Fruit fly (Drosophila melanogaster) whole organism, wandering third instar larva: ENCODE measurements around the gene CG11902.
A peak's percentile ranks its signal among the peaks of the same experiment; 100 is the strongest.

Source experiments
- Abd-B ChIP-seq: fragments of >200 bp; optimal IDR thresholded peaks from 2 replicates; lab custom pipeline; 2017; ENCODE audit warnings: missing biosample characterization, missing genetic modification characterization
- CG32264 ChIP-seq: fragments of 200-800 bp; sonication (Bioruptor generic); optimal IDR thresholded peaks from 2 replicates; lab custom pipeline; 2016; ENCODE audit warnings: missing biosample characterization, missing genetic modification characterization
- CG9705 ChIP-seq: fragments of 200-800 bp; sonication (Bioruptor generic); optimal IDR thresholded peaks from 2 replicates; lab custom pipeline; 2018; ENCODE audit warnings: missing biosample characterization, mild to moderate bottlenecking, missing genetic modification characterization
- CrebA ChIP-seq: fragments of 200-800 bp; sonication (Bioruptor generic); optimal IDR thresholded peaks from 2 replicates; lab custom pipeline; 2016; ENCODE audit warnings: missing biosample characterization, mild to moderate bottlenecking, missing genetic modification characterization, borderline replicate concordance
- Dfd ChIP-seq: fragments of >200 bp; optimal IDR thresholded peaks from 2 replicates; lab custom pipeline; 2017; ENCODE audit warnings: missing biosample characterization, missing genetic modification characterization
- Dif ChIP-seq: fragments of 200-275, 200-300 bp; sonication (Bioruptor generic); optimal IDR thresholded peaks from 2 replicates; lab custom pipeline; 2018; ENCODE audit warnings: missing biosample characterization, missing genetic modification characterization; ENCODE audit not compliant: partially characterized antibody
- GATAd ChIP-seq: sonication (Bioruptor generic); optimal IDR thresholded peaks from 2 replicates; lab custom pipeline; 2016; ENCODE audit warnings: missing biosample characterization, missing genetic modification characterization
- HLH106 ChIP-seq: fragments of 200-800 bp; optimal IDR thresholded peaks from 3 replicates; lab custom pipeline; 2019; ENCODE audit warnings: missing biosample characterization, mild to moderate bottlenecking, missing genetic modification characterization, moderate library complexity
- Hr78 ChIP-seq: fragments of >200 bp; optimal IDR thresholded peaks from 2 replicates; lab custom pipeline; 2017; ENCODE audit warnings: missing biosample characterization, missing genetic modification characterization
- Hr83 ChIP-seq: fragments of 200-300 bp; sonication (Bioruptor generic); optimal IDR thresholded peaks from 2 replicates; lab custom pipeline; 2016; ENCODE audit warnings: missing biosample characterization, mild to moderate bottlenecking, missing genetic modification characterization, moderate library complexity; ENCODE audit not compliant: poor library complexity, severe bottlenecking
- Mio ChIP-seq: sonication (Bioruptor generic); optimal IDR thresholded peaks from 2 replicates; lab custom pipeline; 2016; ENCODE audit warnings: missing biosample characterization, missing genetic modification characterization
- Myc ChIP-seq: fragments of >200 bp; optimal IDR thresholded peaks from 2 replicates; lab custom pipeline; 2017
- N ChIP-seq: fragments of >200 bp; optimal IDR thresholded peaks from 2 replicates; lab custom pipeline; 2018; ENCODE audit warnings: missing biosample characterization, missing external identifiers, missing genetic modification characterization
- OdsH ChIP-seq: fragments of 200-800 bp; sonication (Bioruptor generic); optimal IDR thresholded peaks from 2 replicates; lab custom pipeline; 2016; ENCODE audit warnings: missing biosample characterization, mild to moderate bottlenecking, missing genetic modification characterization
- Rel ChIP-seq, 2 experiments: fragments of 200-800 bp; sonication (Bioruptor generic) in 1 of 2; optimal IDR thresholded peaks; 2 replicates in 1 of 2; 3 replicates in 1 of 2; lab custom pipeline; 2016 to 2019; ENCODE audit warnings: mild to moderate bottlenecking in 2 of 2, missing biosample characterization in 2 of 2, missing genetic modification characterization in 2 of 2, moderate library complexity in 1 of 2
- Sp1 ChIP-seq: fragments of 200-800 bp; sonication (Bioruptor generic); optimal IDR thresholded peaks from 3 replicates; lab custom pipeline; 2019; ENCODE audit warnings: missing biosample characterization, mild to moderate bottlenecking, missing genetic modification characterization, moderate library complexity
- Vsx2 ChIP-seq: fragments of 200-300, 225-300 bp; sonication (Bioruptor generic); optimal IDR thresholded peaks from 2 replicates; lab custom pipeline; 2018; ENCODE audit warnings: missing biosample characterization, missing genetic modification characterization; ENCODE audit not compliant: partially characterized antibody
- br ChIP-seq: fragments of 200-800 bp; sonication (Bioruptor generic); optimal IDR thresholded peaks from 2 replicates; lab custom pipeline; 2016; ENCODE audit warnings: missing biosample characterization, missing genetic modification characterization
- brk ChIP-seq: fragments of 200-800 bp; sonication (Bioruptor generic); optimal IDR thresholded peaks from 2 replicates; lab custom pipeline; 2016; ENCODE audit warnings: missing biosample characterization, mild to moderate bottlenecking, missing genetic modification characterization
- dl ChIP-seq, 2 experiments: fragments of 175-275, 200-275 bp in 1 of 2; fragments of 200-275 bp in 1 of 2; sonication (Bioruptor generic); optimal IDR thresholded peaks; lab custom pipeline; 2018; ENCODE audit warnings: mild to moderate bottlenecking in 2 of 2, missing biosample characterization in 2 of 2, missing genetic modification characterization in 2 of 2, moderate library complexity in 2 of 2; ENCODE audit not compliant: partially characterized antibody in 2 of 2, insufficient read depth in 1 of 2
- dmrt93B ChIP-seq: fragments of 200-800 bp; sonication (Bioruptor generic); optimal IDR thresholded peaks from 2 replicates; lab custom pipeline; 2018; ENCODE audit warnings: missing biosample characterization, mild to moderate bottlenecking, missing genetic modification characterization
- dsf ChIP-seq: sonication (Bioruptor generic); optimal IDR thresholded peaks from 2 replicates; lab custom pipeline; 2016; ENCODE audit warnings: missing biosample characterization, missing genetic modification characterization, borderline replicate concordance
- foxo ChIP-seq, 2 experiments: fragments of 200-800 bp; sonication (Bioruptor generic); optimal IDR thresholded peaks; 2 replicates in 1 of 2; 3 replicates in 1 of 2; lab custom pipeline; 2016 to 2017; ENCODE audit warnings: missing biosample characterization in 2 of 2, missing genetic modification characterization in 2 of 2
- fru ChIP-seq: fragments of 200-800 bp; sonication (Bioruptor generic); optimal IDR thresholded peaks from 3 replicates; lab custom pipeline; 2016; ENCODE audit warnings: missing biosample characterization, mild to moderate bottlenecking, missing genetic modification characterization
- jim ChIP-seq: fragments of 175-275, 200-325 bp; sonication (Bioruptor generic); optimal IDR thresholded peaks from 2 replicates; lab custom pipeline; 2016; ENCODE audit warnings: missing biosample characterization, mild to moderate bottlenecking, missing genetic modification characterization
- pan ChIP-seq: fragments of >200 bp; optimal IDR thresholded peaks from 2 replicates; lab custom pipeline; 2017
- psq ChIP-seq: fragments of 200-800 bp; sonication (Bioruptor generic); optimal IDR thresholded peaks from 3 replicates; lab custom pipeline; 2017; ENCODE audit warnings: missing biosample characterization, mild to moderate bottlenecking, missing genetic modification characterization, moderate library complexity
- rgr ChIP-seq: fragments of 200-800 bp; sonication (Bioruptor generic); optimal IDR thresholded peaks from 3 replicates; lab custom pipeline; 2016; ENCODE audit warnings: missing biosample characterization, mild to moderate bottlenecking, missing genetic modification characterization
- sv ChIP-seq: fragments of 200-800 bp; sonication (Bioruptor generic); optimal IDR thresholded peaks from 3 replicates; lab custom pipeline; 2016; ENCODE audit warnings: missing biosample characterization, missing genetic modification characterization
- woc ChIP-seq: sonication (Bioruptor generic); optimal IDR thresholded peaks from 2 replicates; lab custom pipeline; 2016; ENCODE audit warnings: missing biosample characterization, mild to moderate bottlenecking, missing genetic modification characterization

Gene CG11902

dm6 chr3R:25329079-25329478 lies 6.0 kb upstream of the CG11902 start, which contains the start of gene CHKov1:
TSS of gene CHKov1 (minus strand) at chr3R:25329316.
- TF ChIP-seq rgr: peak; percentile 33
- peak; percentile 9 to 15 for TF ChIP-seq dl (GFP tag; optimal IDR thresholded peaks at IDR 0.05; lab: Kevin White, UChicago; ENCODE audit: insufficient read depth in 1 of 2, partially characterized antibody in 2 of 2)
- TF ChIP-seq sv (GFP tag; lab: Kevin White, UChicago): no peak
- peak; percentile 14 for TF ChIP-seq Vsx2 (GFP tag; lab: Kevin White, UChicago)
- no peak for TF ChIP-seq N (GFP tag; lab: Kevin White, UChicago)
- TF ChIP-seq CG32264 (GFP tag; lab: Kevin White, UChicago): no peak
- peak; percentile 31 for TF ChIP-seq Rel (GFP tag; optimal IDR thresholded peaks at IDR 0.05; lab: Kevin White, UChicago)
- peak; percentile 84 for TF ChIP-seq Rel (tag; optimal IDR thresholded peaks at IDR 0.05; lab: Kevin White, UChicago)
- TF ChIP-seq dsf (GFP tag; lab: Kevin White, UChicago): no peak
- TF ChIP-seq OdsH: peak; percentile 42
- TF ChIP-seq Dif (GFP tag; lab: Kevin White, UChicago): peak; percentile 40
- TF ChIP-seq, all 38 proteins: peak for 6

dm6 chr3R:25331103-25331502 lies 4.0 kb upstream of the CG11902 start, which contains the start of gene CHKov2:
TSS of gene CHKov2 (minus strand) at chr3R:25331203.
- no peak for TF ChIP-seq dsf (GFP tag; lab: Kevin White, UChicago)
- no peak for TF ChIP-seq pan
- TF ChIP-seq, all 38 proteins: peak for 0

- no peak for TF ChIP-seq dl (GFP tag; optimal IDR thresholded peaks at IDR 0.05; lab: Kevin White, UChicago; ENCODE audit: insufficient read depth in 1 of 2, partially characterized antibody in 2 of 2)
- TF ChIP-seq GATAd: no peak
- TF ChIP-seq br (GFP tag; lab: Kevin White, UChicago): no peak
- no peak for TF ChIP-seq fru (GFP tag; lab: Kevin White, UChicago)
- no peak for TF ChIP-seq jim (GFP tag; lab: Kevin White, UChicago)
- TF ChIP-seq dmrt93B (GFP tag; lab: Kevin White, UChicago): no peak
- no peak for TF ChIP-seq Myc
- no peak for TF ChIP-seq Mio
- no peak for TF ChIP-seq brk (GFP tag; lab: Kevin White, UChicago)
- no peak for TF ChIP-seq woc
- TF ChIP-seq dsf (GFP tag; lab: Kevin White, UChicago): no peak
- no peak for TF ChIP-seq CrebA (GFP tag; lab: Kevin White, UChicago)
Observed at dm6 chr3R:25339952-25340351, 4.9 kb downstream of the CG11902 start, which contains the start of gene rha. TSS of gene rha (plus strand) at chr3R:25340252.

- TF ChIP-seq Rel (GFP tag; optimal IDR thresholded peaks at IDR 0.05; lab: Kevin White, UChicago) (no peak), Rel (tag; optimal IDR thresholded peaks at IDR 0.05; lab: Kevin White, UChicago) (no peak)
Observed at dm6 chr3R:25346899-25347298, 11.8 kb downstream of the CG11902 start, which contains the start of gene tobi. TSS of gene tobi (minus strand) at chr3R:25346921.

- TF ChIP-seq Myc: no peak
- no peak for TF ChIP-seq foxo (GFP tag; optimal IDR thresholded peaks at IDR 0.05; lab: Kevin White, UChicago)
- no peak for TF ChIP-seq psq (GFP tag; lab: Kevin White, UChicago)
- TF ChIP-seq Abd-B (GFP tag; lab: Kevin White, UChicago): no peak
- no peak for TF ChIP-seq OdsH
Observed at dm6 chr3R:25357985-25358384, 22.9 kb downstream of the CG11902 start, which contains the start of gene ND-49L. TSS of gene ND-49L (plus strand) at chr3R:25358285.

- TF ChIP-seq sv (GFP tag; lab: Kevin White, UChicago) (no peak), Dfd (GFP tag; lab: Kevin White, UChicago) (no peak), br (GFP tag; lab: Kevin White, UChicago) (no peak), Mio (no peak), Hr83 (no peak), Sp1 (GFP tag; lab: Kevin White, UChicago) (no peak), Hr78 (GFP tag; lab: Kevin White, UChicago) (no peak), jim (GFP tag; lab: Kevin White, UChicago) (no peak), CG9705 (GFP tag; lab: Kevin White, UChicago) (no peak), fru (GFP tag; lab: Kevin White, UChicago) (no peak), Vsx2 (GFP tag; lab: Kevin White, UChicago) (no peak), HLH106 (tag; lab: Kevin White, UChicago) (no peak), N (GFP tag; lab: Kevin White, UChicago) (no peak)
Observed at dm6 chr3R:25382681-25383080, 47.6 kb downstream of the CG11902 start, which contains the start of gene alrm. TSS of gene alrm (minus strand) at chr3R:25382781.
